Fruit fly (Drosophila melanogaster): ENCODE results near the gene Gr64d.

Gr64d gene

DNA sequence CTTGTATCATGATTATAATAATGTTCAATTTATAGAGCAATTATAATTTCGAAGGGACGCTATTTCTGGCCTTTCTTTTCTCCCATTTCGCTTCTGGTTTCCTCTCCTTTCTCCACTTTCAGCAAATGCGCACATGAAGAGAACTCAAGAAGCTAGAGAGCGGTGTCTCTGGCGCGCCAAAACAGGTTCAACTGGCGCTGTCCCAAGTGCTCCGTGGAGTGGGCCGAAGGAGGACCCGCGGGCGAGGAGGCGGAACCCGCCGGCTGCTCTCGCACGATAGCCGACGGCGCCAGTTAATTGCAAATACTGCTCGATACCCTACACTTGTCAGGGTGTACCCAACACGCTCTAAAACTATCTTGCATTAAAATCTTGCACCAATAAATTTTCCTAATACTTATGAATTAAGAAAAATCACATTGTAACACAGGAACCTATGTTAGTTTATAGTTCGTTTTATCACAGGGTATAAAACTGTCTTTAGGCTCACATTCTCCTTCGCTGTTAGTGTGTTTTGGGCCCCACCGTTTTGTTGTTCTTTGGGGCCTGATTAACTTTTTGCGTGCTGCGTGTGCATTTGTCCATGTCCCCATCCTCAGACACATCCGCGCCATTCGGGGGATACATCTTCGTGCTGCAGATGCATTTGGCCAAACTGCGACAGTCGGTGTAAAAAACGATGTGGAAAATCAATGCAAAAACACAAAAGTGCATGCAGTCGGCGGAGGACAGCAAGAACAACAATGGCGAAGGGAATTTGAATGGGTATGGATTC is 38.5 kb downstream of the Gr64d start (continued):
- TF ChIP-seq Mio (GFP tag; optimal IDR thresholded peaks at IDR 0.05) (peak; percentile 88), GATAd (GFP tag; optimal IDR thresholded peaks at IDR 0.05) (peak; percentile 92), dmrt93B (GFP tag; optimal IDR thresholded peaks at IDR 0.05) (peak; percentile 96), Rel (GFP tag; optimal IDR thresholded peaks at IDR 0.05) (peak; percentile 91), Rel (tag; optimal IDR thresholded peaks at IDR 0.05) (peak; percentile 81), pan (optimal IDR thresholded peaks at IDR 0.05) (peak; percentile 75), CrebA (GFP tag; optimal IDR thresholded peaks at IDR 0.05; ENCODE audit: borderline replicate concordance) (peak; percentile 83), ey (GFP tag; optimal IDR thresholded peaks at IDR 0.05) (peak; percentile 99), usp (GFP tag; optimal IDR thresholded peaks at IDR 0.05) (no peak), foxo (GFP tag; optimal IDR thresholded peaks at IDR 0.05) (peak; percentile 95 to 99), CG9705 (GFP tag; optimal IDR thresholded peaks at IDR 0.05) (peak; percentile 88)

dm6 chr3L:4070996-4071379 is 39.1 kb downstream of the Gr64d start:
- TF ChIP-seq pan (optimal IDR thresholded peaks at IDR 0.05) (no peak), Hr78 (GFP tag; optimal IDR thresholded peaks at IDR 0.05) (no peak), CG32264 (GFP tag; optimal IDR thresholded peaks at IDR 0.05) (peak; percentile 79), psq (GFP tag; optimal IDR thresholded peaks at IDR 0.05) (no peak), woc (GFP tag; optimal IDR thresholded peaks at IDR 0.05) (no peak), Vsx2 (GFP tag; optimal IDR thresholded peaks at IDR 0.05; ENCODE audit: partially characterized antibody) (no peak), h (GFP tag; optimal IDR thresholded peaks at IDR 0.05) (peak; percentile 84), CG9705 (GFP tag; optimal IDR thresholded peaks at IDR 0.05) (no peak), dl (GFP tag; optimal IDR thresholded peaks at IDR 0.05; ENCODE audit: insufficient read depth in 1 of 2, partially characterized antibody in 2 of 2) (no peak), fru (GFP tag; optimal IDR thresholded peaks at IDR 0.05) (no peak), usp (GFP tag; optimal IDR thresholded peaks at IDR 0.05) (no peak), brk (GFP tag; optimal IDR thresholded peaks at IDR 0.05) (peak; percentile 45), rgr (GFP tag; optimal IDR thresholded peaks at IDR 0.05) (peak; percentile 82), dsf (GFP tag; optimal IDR thresholded peaks at IDR 0.05; ENCODE audit: borderline replicate concordance) (no peak), jim (GFP tag; optimal IDR thresholded peaks at IDR 0.05) (no peak), br (GFP tag; optimal IDR thresholded peaks at IDR 0.05) (no peak), Abd-B (GFP tag; optimal IDR thresholded peaks at IDR 0.05) (no peak), OdsH (GFP tag; optimal IDR thresholded peaks at IDR 0.05) (no peak), Dfd (GFP tag; optimal IDR thresholded peaks at IDR 0.05) (no peak), Myc (optimal IDR thresholded peaks at IDR 0.05) (no peak), HLH106 (tag; optimal IDR thresholded peaks at IDR 0.05) (peak; percentile 73), Rel (GFP tag; optimal IDR thresholded peaks at IDR 0.05) (peak; percentile 79), Rel (tag; optimal IDR thresholded peaks at IDR 0.05) (no peak), N (GFP tag; optimal IDR thresholded peaks at IDR 0.05) (no peak), GATAd (GFP tag; optimal IDR thresholded peaks at IDR 0.05) (no peak), Hnf4 (GFP tag; optimal IDR thresholded peaks at IDR 0.05) (peak; percentile 73), Mio (GFP tag; optimal IDR thresholded peaks at IDR 0.05) (no peak), tai (GFP tag; optimal IDR thresholded peaks at IDR 0.05) (peak; percentile 1), Hr83 (GFP tag; optimal IDR thresholded peaks at IDR 0.05; ENCODE audit: poor library complexity, severe bottlenecking) (peak; percentile 67), foxo (GFP tag; optimal IDR thresholded peaks at IDR 0.05) (no peak), sv (GFP tag; optimal IDR thresholded peaks at IDR 0.05) (no peak), Sp1 (GFP tag; optimal IDR thresholded peaks at IDR 0.05) (peak; percentile 19), Dif (GFP tag; optimal IDR thresholded peaks at IDR 0.05; ENCODE audit: partially characterized antibody) (no peak), lola (GFP tag; optimal IDR thresholded peaks at IDR 0.05) (no peak), ey (GFP tag; optimal IDR thresholded peaks at IDR 0.05) (peak; percentile 47), dmrt93B (GFP tag; optimal IDR thresholded peaks at IDR 0.05) (peak; percentile 33), Jra (GFP tag; optimal IDR thresholded peaks at IDR 0.05) (no peak), sage (GFP tag; optimal IDR thresholded peaks at IDR 0.05) (peak; percentile 65), CrebA (GFP tag; optimal IDR thresholded peaks at IDR 0.05; ENCODE audit: borderline replicate concordance) (no peak)

Data from whole organism, wandering third instar larva.